Worm (Caenorhabditis elegans): ENCODE measurements around the gene F02C9.2.

DNA sequence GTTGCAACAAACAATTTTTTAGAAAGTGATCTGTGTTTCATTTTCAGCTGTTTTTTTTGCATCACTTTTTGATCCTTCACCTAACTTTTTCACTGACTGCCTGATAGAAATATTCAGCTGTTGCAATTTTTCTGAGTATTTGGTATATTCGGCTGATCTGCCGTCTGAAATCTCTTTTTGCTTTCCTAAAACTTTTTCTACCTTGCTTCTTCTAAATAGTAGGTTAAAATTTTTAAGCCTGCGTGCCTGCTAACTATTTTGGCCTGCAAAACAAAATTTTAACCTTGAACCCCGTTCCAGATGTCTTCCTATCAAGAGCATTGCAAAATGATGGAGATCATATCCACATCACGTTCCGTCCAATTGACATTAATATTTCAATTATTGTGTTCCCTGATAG lies 42.7 kb downstream of the F02C9.2 start, which contains the start of gene srab-8:
- no peak for TF ChIP-seq egrh-3 (GFP tag; IDR thresholded peaks at IDR 0.05)
- TF ChIP-seq B0019.2 (GFP tag; conservative IDR thresholded peaks at IDR 0.05): no peak
- no peak for TF ChIP-seq F37B4.10 (GFP tag; IDR thresholded peaks at IDR 0.05)
- no peak for TF ChIP-seq snpc-1.3 (tag; optimal IDR thresholded peaks at IDR 0.05; ENCODE audit: insufficient read depth)

All from whole organism, young adult.